Worm (Caenorhabditis elegans): ENCODE measurements around the gene T10G3.4.

Gene T10G3.4

ce11 chrV:13468190-13468765 lies 16.0 kb downstream of the T10G3.4 start, which contains the start of the genes F25H9.6 and F25H9.7 (continued):
- peak; percentile 12 for TF ChIP-seq ztf-18 (tag; optimal IDR thresholded peaks at IDR 0.05)
- no peak for TF ChIP-seq nhr-80 (tag; optimal IDR thresholded peaks at IDR 0.05)
- TF ChIP-seq lin-35 (GFP tag; optimal IDR thresholded peaks at IDR 0.05): peak in 1 of 3 experiments; percentile 64
- 0 out of 2 replicates have a peak, but pooled peaks have one; percentile 57 for TF ChIP-seq Y56A3A.18 (GFP tag; IDR thresholded peaks at IDR 0.05)
- peak; percentile 66 for TF ChIP-seq attf-6 (GFP tag; IDR thresholded peaks at IDR 0.05)
- no peak for TF ChIP-seq cebp-2 (GFP tag; IDR thresholded peaks at IDR 0.05)
- peak in 1 of 2 experiments; percentile 71 for TF ChIP-seq let-607 (tag; optimal IDR thresholded peaks at IDR 0.05)
- TF ChIP-seq rec-8 (tag; optimal IDR thresholded peaks at IDR 0.05): peak; percentile 31 to 92
- TF ChIP-seq C17E4.6 (GFP tag; IDR thresholded peaks at IDR 0.05): peak; percentile 24; the same call in 1 of the 2 replicates
- TF ChIP-seq lsy-27 (tag; optimal IDR thresholded peaks at IDR 0.05; ENCODE audit: borderline replicate concordance, insufficient read depth): no peak
- TF ChIP-seq akir-1 (GFP tag; optimal IDR thresholded peaks at IDR 0.05): peak; percentile 91
- TF ChIP-seq sptf-2 (GFP tag; optimal IDR thresholded peaks at IDR 0.05): no peak
- TF ChIP-seq attf-5 (GFP tag; optimal IDR thresholded peaks at IDR 0.05): no peak
- peak; percentile 25; the same call in 1 of the 2 replicates for TF ChIP-seq cebp-1 (GFP tag; IDR thresholded peaks at IDR 0.05)
- peak; percentile 62 for TF ChIP-seq cebp-1 (tag; optimal IDR thresholded peaks at IDR 0.05)
- peak; percentile 51 for TF ChIP-seq snpc-3.4 (tag; optimal IDR thresholded peaks at IDR 0.05)
- TF ChIP-seq egl-18 (GFP tag; IDR thresholded peaks at IDR 0.05): 0 out of 2 replicates have a peak, but pooled peaks have one; percentile 7
- TF ChIP-seq rcor-1 (GFP tag; IDR thresholded peaks at IDR 0.05): peak; percentile 73
- TF ChIP-seq madf-3 (GFP tag; IDR thresholded peaks at IDR 0.05): no peak; the same call in 1 of the 2 replicates
- TF ChIP-seq T07F8.4 (tag; optimal IDR thresholded peaks at IDR 0.05): no peak
- TF ChIP-seq hmg-20 (GFP tag; IDR thresholded peaks at IDR 0.05): peak; percentile 82
- peak; percentile 82; the same call in 1 of the 2 replicates for TF ChIP-seq aptf-2 (GFP tag; conservative IDR thresholded peaks at IDR 0.05)
- TF ChIP-seq ztf-22 (GFP tag; optimal IDR thresholded peaks at IDR 0.05): peak; percentile 39
- peak; percentile 24 for TF ChIP-seq F57C9.4 (tag; optimal IDR thresholded peaks at IDR 0.05)
- peak; percentile 57; the same call in 1 of the 2 replicates for TF ChIP-seq B0336.3 (GFP tag; IDR thresholded peaks at IDR 0.05)
- 0 out of 2 replicates have a peak, but pooled peaks have one; percentile 36 for TF ChIP-seq ceh-40 (GFP tag; IDR thresholded peaks at IDR 0.05)
- TF ChIP-seq ceh-91 (GFP tag; IDR thresholded peaks at IDR 0.05): peak; percentile 51; the same call in 1 of the 2 replicates
- TF ChIP-seq madf-8 (GFP tag; conservative IDR thresholded peaks at IDR 0.05): peak; percentile 63
- peak; percentile 11 for TF ChIP-seq B0261.1 (tag; optimal IDR thresholded peaks at IDR 0.05)
- TF ChIP-seq nhr-179 (tag; optimal IDR thresholded peaks at IDR 0.05): no peak
- TF ChIP-seq F10E7.11 (tag; optimal IDR thresholded peaks at IDR 0.05): peak; percentile 22
- peak; percentile 95 for TF ChIP-seq ZK185.1 (tag; optimal IDR thresholded peaks at IDR 0.05; ENCODE audit: poor library complexity, severe bottlenecking)
- TF ChIP-seq hrde-1 (tag; optimal IDR thresholded peaks at IDR 0.05; ENCODE audit: borderline replicate concordance): peak; percentile 76
- peak; percentile 53 for TF ChIP-seq somi-1 (GFP tag; optimal IDR thresholded peaks at IDR 0.05)
- TF ChIP-seq hlh-12 (tag; optimal IDR thresholded peaks at IDR 0.05): no peak
- no peak for TF ChIP-seq T26A5.8 (tag; optimal IDR thresholded peaks at IDR 0.05)
- no peak for TF ChIP-seq ztf-25 (GFP tag; IDR thresholded peaks at IDR 0.05)
- TF ChIP-seq ceh-79 (tag; optimal IDR thresholded peaks at IDR 0.05): peak; percentile 49
- TF ChIP-seq mes-4 (tag; optimal IDR thresholded peaks at IDR 0.05): no peak
- no peak for TF ChIP-seq ama-1 (optimal IDR thresholded peaks at IDR 0.05)
- peak in 1 of 2 experiments; percentile 63 for TF ChIP-seq ama-1 (GFP tag; optimal IDR thresholded peaks at IDR 0.05)
- no peak for TF ChIP-seq snpc-1.1 (tag; optimal IDR thresholded peaks at IDR 0.05; ENCODE audit: insufficient read depth)
- no peak for TF ChIP-seq ztf-26 (tag; optimal IDR thresholded peaks at IDR 0.05)
- no peak for TF ChIP-seq tbx-9 (tag; optimal IDR thresholded peaks at IDR 0.05; ENCODE audit: borderline replicate concordance)
- TF ChIP-seq lin-40 (tag; optimal IDR thresholded peaks at IDR 0.05): peak; percentile 77
- TF ChIP-seq efl-1 (GFP tag; optimal IDR thresholded peaks at IDR 0.05): no peak
- no peak for TF ChIP-seq dpl-1 (GFP tag; optimal IDR thresholded peaks at IDR 0.05)

Measured in whole organism, young adult.